Worm (Caenorhabditis elegans): ENCODE measurements around the gene nas-18.

Gene nas-18

DNA sequence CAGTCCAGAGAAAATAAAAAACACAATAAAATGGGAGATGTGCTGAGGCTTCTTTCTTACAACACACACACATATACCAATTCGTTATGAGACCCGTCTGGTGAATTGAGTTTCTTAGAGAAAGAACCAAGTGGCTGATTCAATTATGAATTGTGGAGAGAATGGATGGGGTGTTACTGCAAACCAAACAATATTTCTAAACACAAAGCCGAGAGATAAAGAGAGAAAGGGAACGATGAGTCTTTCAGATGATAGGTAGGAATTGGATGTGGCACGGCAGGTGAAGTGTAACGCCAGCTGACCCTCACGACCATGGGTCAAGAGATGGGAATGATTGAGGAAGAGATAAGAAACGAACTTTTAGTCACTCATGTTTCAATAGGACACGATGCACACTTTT, 50.1 kb downstream of the nas-18 start, which contains the start of gene mig-17 (continued):
- TF ChIP-seq gei-17 (GFP tag; optimal IDR thresholded peaks at IDR 0.05) (no peak), athp-1 (tag; optimal IDR thresholded peaks at IDR 0.05) (no peak), repo-1 (tag; optimal IDR thresholded peaks at IDR 0.05) (no peak), F33H1.4 (GFP tag; IDR thresholded peaks at IDR 0.05) (no peak), him-1 (tag; optimal IDR thresholded peaks at IDR 0.05) (no peak), let-607 (tag; optimal IDR thresholded peaks at IDR 0.05) (no peak)
